Fruit fly (Drosophila melanogaster): ENCODE data around the gene CheA75a.

DNA sequence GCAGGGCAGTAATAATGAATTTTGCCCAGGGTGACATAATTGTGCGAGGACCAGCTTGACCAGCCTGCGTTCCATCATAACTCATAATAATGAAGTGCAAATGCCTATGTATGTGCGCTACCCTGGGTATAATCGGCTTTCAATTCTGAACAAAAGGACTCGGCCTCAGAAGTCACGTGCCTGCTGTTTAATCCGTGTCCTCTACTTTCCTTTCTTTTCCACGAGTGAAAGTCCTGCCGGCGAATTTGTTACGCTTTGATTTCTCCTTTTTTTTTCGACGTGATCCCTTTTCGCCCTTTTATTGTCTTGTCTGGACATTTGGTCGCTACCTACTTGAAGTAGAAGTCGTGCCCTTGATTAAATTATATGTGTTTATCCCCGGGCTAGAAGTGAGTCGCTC lies 44.6 kb downstream of the CheA75a start:
- no peak for TF ChIP-seq CG9705 (GFP tag; optimal IDR thresholded peaks at IDR 0.05)
- TF ChIP-seq usp (GFP tag; optimal IDR thresholded peaks at IDR 0.05) = no peak
- no peak for TF ChIP-seq pan (optimal IDR thresholded peaks at IDR 0.05)
- TF ChIP-seq Hr78 (GFP tag; optimal IDR thresholded peaks at IDR 0.05) = no peak
- TF ChIP-seq Rel (GFP tag; optimal IDR thresholded peaks at IDR 0.05) = no peak
- no peak for TF ChIP-seq Rel (tag; optimal IDR thresholded peaks at IDR 0.05)
- TF ChIP-seq lola (GFP tag; optimal IDR thresholded peaks at IDR 0.05) = no peak

Data from whole organism, wandering third instar larva.